Worm (Caenorhabditis elegans) whole organism, mixed stage, embryonic: ENCODE results near the gene T14G8.6.

ENCODE experiments used
- M03D4.4 ChIP-seq: sonication (generic microtip); optimal IDR thresholded peaks from 2 replicates; lab custom pipeline; 2017; ENCODE audit warnings: mild to moderate bottlenecking, missing genetic modification characterization, missing compliant biosample characterization
- blmp-1 ChIP-seq: fragments of 150-350 bp; optimal IDR thresholded peaks from 2 replicates; lab custom pipeline; 2014; ENCODE audit warnings: missing biosample characterization, missing genetic modification characterization
- ceh-39 ChIP-seq: fragments of 150-350 bp; optimal IDR thresholded peaks from 2 replicates; lab custom pipeline; 2014; ENCODE audit warnings: missing biosample characterization, missing genetic modification characterization
- ceh-43 ChIP-seq: fragments of 200-800 bp; sonication (Bioruptor generic); optimal IDR thresholded peaks from 2 replicates; lab custom pipeline; 2018; ENCODE audit warnings: mild to moderate bottlenecking, missing genetic modification characterization, moderate library complexity, missing compliant biosample characterization
- ceh-83 ChIP-seq: fragments of 200-800 bp; sonication (Bioruptor generic); optimal IDR thresholded peaks from 2 replicates; lab custom pipeline; 2018; ENCODE audit warnings: mild to moderate bottlenecking, missing genetic modification characterization, missing compliant biosample characterization
- ces-1 ChIP-seq: fragments of 150-350 bp; optimal IDR thresholded peaks from 2 replicates; lab custom pipeline; 2014; ENCODE audit warnings: missing biosample characterization, missing genetic modification reagents, missing genetic modification characterization
- cnd-1 ChIP-seq: fragments of 200-800 bp; sonication (Bioruptor generic); optimal IDR thresholded peaks from 2 replicates; lab custom pipeline; 2018; ENCODE audit warnings: mild to moderate bottlenecking, missing genetic modification characterization, missing compliant biosample characterization
- drap-1 ChIP-seq: fragments of 200-800 bp; sonication (Bioruptor generic); optimal IDR thresholded peaks from 3 replicates; lab custom pipeline; 2018; ENCODE audit warnings: mild to moderate bottlenecking, missing genetic modification characterization, missing compliant biosample characterization
- elt-3 ChIP-seq: fragments of 150-350 bp; optimal IDR thresholded peaks from 2 replicates; lab custom pipeline; 2014; ENCODE audit warnings: missing biosample characterization, missing genetic modification characterization
- flh-1 ChIP-seq: fragments of 200-800 bp; sonication (Bioruptor generic); optimal IDR thresholded peaks from 2 replicates; lab custom pipeline; 2018; ENCODE audit warnings: mild to moderate bottlenecking, missing genetic modification characterization, moderate library complexity, missing compliant biosample characterization
- ham-2 ChIP-seq: fragments of 200-800 bp; sonication (Bioruptor generic); optimal IDR thresholded peaks from 2 replicates; lab custom pipeline; 2018; ENCODE audit warnings: mild to moderate bottlenecking, missing genetic modification characterization, missing compliant biosample characterization
- hlh-1 ChIP-seq: fragments of 150-350 bp; optimal IDR thresholded peaks from 2 replicates; lab custom pipeline; 2014; ENCODE audit warnings: missing biosample characterization, missing genetic modification reagents, missing genetic modification characterization
- lin-32 ChIP-seq: fragments of 200-800 bp; sonication (Bioruptor generic); optimal IDR thresholded peaks from 2 replicates; lab custom pipeline; 2018; ENCODE audit warnings: mild to moderate bottlenecking, missing genetic modification characterization, missing compliant biosample characterization
- mab-5 ChIP-seq: fragments of 150-350 bp; optimal IDR thresholded peaks from 2 replicates; lab custom pipeline; 2014; ENCODE audit warnings: missing biosample characterization, missing genetic modification characterization
- mep-1 ChIP-seq: fragments of 150-350 bp; optimal IDR thresholded peaks from 2 replicates; lab custom pipeline; 2017; ENCODE audit warnings: missing biosample characterization, missing genetic modification reagents, missing genetic modification characterization, inconsistent platforms
- mls-2 ChIP-seq: sonication (generic microtip); optimal IDR thresholded peaks from 2 replicates; lab custom pipeline; 2016; ENCODE audit warnings: mild to moderate bottlenecking, missing genetic modification characterization, moderate library complexity, missing compliant biosample characterization
- nhr-2 ChIP-seq: fragments of 150-350 bp; optimal IDR thresholded peaks from 2 replicates; lab custom pipeline; 2014; ENCODE audit warnings: missing biosample characterization, missing genetic modification characterization
- nhr-237 ChIP-seq: fragments of 150-350 bp; optimal IDR thresholded peaks from 2 replicates; lab custom pipeline; 2014; ENCODE audit warnings: missing biosample characterization, missing genetic modification characterization
- nhr-28 ChIP-seq: fragments of 150-350 bp; optimal IDR thresholded peaks from 2 replicates; lab custom pipeline; 2014; ENCODE audit warnings: missing biosample characterization, missing genetic modification characterization
- nhr-76 ChIP-seq: sonication (generic microtip); optimal IDR thresholded peaks from 2 replicates; lab custom pipeline; 2017; ENCODE audit warnings: missing biosample characterization, missing genetic modification characterization
- pha-4 ChIP-seq: fragments of 150-350 bp; optimal IDR thresholded peaks from 2 replicates; lab custom pipeline; 2018; ENCODE audit warnings: missing biosample characterization, missing genetic modification reagents, missing genetic modification characterization
- sem-2 ChIP-seq: fragments of 200-800 bp; sonication (Bioruptor generic); optimal IDR thresholded peaks from 2 replicates; lab custom pipeline; 2018; ENCODE audit warnings: mild to moderate bottlenecking, missing genetic modification characterization, missing compliant biosample characterization
- snpc-4 ChIP-seq: fragments of 150-350 bp; optimal IDR thresholded peaks from 2 replicates; lab custom pipeline; 2014; ENCODE audit warnings: missing biosample characterization, missing genetic modification characterization
- tbx-8 ChIP-seq: fragments of 200-800 bp; sonication (Bioruptor generic); optimal IDR thresholded peaks from 2 replicates; lab custom pipeline; 2018; ENCODE audit warnings: mild to moderate bottlenecking, missing genetic modification characterization, moderate library complexity, missing compliant biosample characterization
- unc-120 ChIP-seq: sonication (generic microtip); optimal IDR thresholded peaks from 2 replicates; lab custom pipeline; 2017; ENCODE audit warnings: missing genetic modification characterization, missing compliant biosample characterization; ENCODE audit not compliant: poor library complexity, severe bottlenecking
- unc-39 ChIP-seq: fragments of 150-350 bp; optimal IDR thresholded peaks from 2 replicates; lab custom pipeline; 2014; ENCODE audit warnings: missing biosample characterization, missing genetic modification characterization
- unc-62 ChIP-seq: fragments of 150-350 bp; optimal IDR thresholded peaks from 2 replicates; lab custom pipeline; 2014; ENCODE audit warnings: missing biosample characterization, missing genetic modification reagents, missing genetic modification characterization
- zip-8 ChIP-seq: fragments of 150-350 bp; optimal IDR thresholded peaks from 2 replicates; lab custom pipeline; 2014; ENCODE audit warnings: missing biosample characterization, missing genetic modification characterization
- ztf-11 ChIP-seq: fragments of 150-350 bp; optimal IDR thresholded peaks from 2 replicates; lab custom pipeline; 2014; ENCODE audit warnings: missing biosample characterization, missing genetic modification characterization

Gene T14G8.6

DNA sequence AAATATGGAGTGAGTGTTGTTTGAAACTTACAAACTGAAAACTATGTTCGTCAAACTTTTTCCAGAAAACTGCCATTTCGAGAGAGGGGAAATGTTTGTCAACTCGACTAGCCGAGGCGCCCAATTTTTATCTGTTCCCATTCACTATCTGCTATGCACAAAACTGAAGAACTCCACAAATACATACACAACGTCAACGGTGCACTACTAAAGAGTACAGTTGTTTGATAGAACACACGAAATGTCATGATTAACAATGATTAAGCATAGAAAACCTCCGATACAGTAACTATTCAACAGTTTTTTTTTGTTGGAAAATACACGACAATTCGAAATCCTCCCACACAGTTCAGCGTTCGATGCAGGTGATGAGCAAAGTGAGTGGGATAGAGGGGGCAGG is 43.1 kb downstream of the T14G8.6 start:
- no peak for TF ChIP-seq nhr-237 (tag; lab: Kevin White, UChicago)

- TF ChIP-seq sem-2 (no peak), pha-4 (tag; lab: Kevin White, UChicago) (no peak), nhr-28 (no peak), lin-32 (GFP tag; lab: Kevin White, UChicago) (no peak), unc-39 (tag; lab: Kevin White, UChicago) (no peak), blmp-1 (tag; lab: Kevin White, UChicago) (no peak), ceh-83 (GFP tag; lab: Kevin White, UChicago) (no peak), snpc-4 (no peak), zip-8 (no peak), M03D4.4 (tag; lab: Kevin White, UChicago) (no peak), drap-1 (GFP tag; lab: Kevin White, UChicago) (no peak), nhr-76 (tag; lab: Kevin White, UChicago) (no peak), ces-1 (GFP tag; lab: Kevin White, UChicago) (no peak), cnd-1 (tag; lab: Kevin White, UChicago) (no peak), unc-62 (GFP tag; lab: Kevin White, UChicago) (no peak), nhr-2 (tag; lab: Kevin White, UChicago) (no peak), elt-3 (tag; lab: Kevin White, UChicago) (no peak), ham-2 (no peak), ceh-39 (no peak), nhr-237 (tag; lab: Kevin White, UChicago) (no peak)
These were observed 43.9 kb downstream of the T14G8.6 start for ce11 chrX:12818768-12819167.

DNA sequence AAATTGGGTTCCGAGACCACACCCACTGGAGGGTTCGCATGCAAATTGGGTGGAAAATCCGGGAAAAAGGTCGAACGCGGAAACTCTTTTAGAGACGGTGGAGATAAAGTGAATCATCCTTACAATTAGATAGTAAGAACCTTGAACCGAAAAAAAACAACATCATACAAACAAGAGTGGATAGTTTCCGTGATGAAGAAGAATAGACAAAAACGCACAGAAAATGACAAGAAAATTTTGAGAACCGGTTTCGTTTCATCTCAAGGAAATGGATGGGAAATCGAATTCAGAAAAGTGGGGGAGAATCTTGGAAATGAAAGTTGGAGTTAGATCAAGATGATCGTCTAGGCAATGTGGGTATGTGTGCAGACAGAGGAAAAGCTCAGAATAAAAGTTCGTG is 47.3 kb downstream of the T14G8.6 start:
- TF ChIP-seq nhr-2 (tag; lab: Kevin White, UChicago) (no peak), tbx-8 (no peak), unc-62 (GFP tag; lab: Kevin White, UChicago) (no peak), ces-1 (GFP tag; lab: Kevin White, UChicago) (no peak), lin-32 (GFP tag; lab: Kevin White, UChicago) (no peak), M03D4.4 (tag; lab: Kevin White, UChicago) (no peak), ham-2 (no peak), mls-2 (no peak), hlh-1 (tag; lab: Kevin White, UChicago) (no peak)

DNA sequence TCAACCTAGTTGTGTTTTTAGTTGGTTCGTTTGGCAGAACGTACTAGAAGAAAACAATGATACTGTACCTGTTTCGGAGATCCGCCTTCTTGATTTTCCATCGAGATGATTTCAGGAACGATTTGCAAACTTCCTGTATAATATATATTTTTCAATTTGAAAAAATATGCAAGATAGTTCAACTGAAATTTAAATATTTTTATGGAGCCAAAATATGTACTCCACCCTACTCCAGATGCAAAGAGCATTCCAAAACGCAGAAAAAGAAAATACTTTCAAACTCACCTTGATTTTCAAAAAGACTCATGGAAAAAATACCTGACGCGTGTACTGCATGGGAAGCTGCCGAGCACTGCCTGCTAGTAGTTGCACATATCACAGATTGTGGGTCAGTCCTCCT is 49.1 kb downstream of the T14G8.6 start, which contains the start of gene gei-3:
gei-3 (minus strand) TSS at position 101 of the 400 bp plus-strand sequence.
- no peak for TF ChIP-seq unc-120 (tag; lab: Kevin White, UChicago)
- TF ChIP-seq ces-1 (GFP tag; lab: Kevin White, UChicago) = no peak
- TF ChIP-seq mep-1 (tag; lab: Kevin White, UChicago) = no peak
- TF ChIP-seq mab-5 (tag; lab: Kevin White, UChicago) = no peak
- TF ChIP-seq ztf-11 (tag; lab: Kevin White, UChicago) = no peak
- no peak for TF ChIP-seq ceh-43 (GFP tag; lab: Kevin White, UChicago)
- no peak for TF ChIP-seq snpc-4
- no peak for TF ChIP-seq flh-1 (GFP tag; lab: Kevin White, UChicago)
- no peak for TF ChIP-seq ceh-39
